Fruit fly (Drosophila melanogaster) whole organism, embryonic: ENCODE results near the gene eIF3i.

Source experiments
- Adf1 ChIP-seq: fragments of 200-800 bp; sonication (Bioruptor generic); IDR thresholded peaks from 2 replicates; pipeline ENCODE4 v1.3.6; 2022; ENCODE audit warnings: missing biosample characterization, missing genetic modification characterization
- Atf6 ChIP-seq: fragments of 200-800 bp; sonication (Bioruptor generic); IDR thresholded peaks from 2 replicates; pipeline ENCODE4 v1.3.6; 2022; ENCODE audit warnings: missing biosample characterization, missing genetic modification characterization
- Awh ChIP-seq: fragments of 200-800 bp; sonication (Bioruptor generic); IDR thresholded peaks from 2 replicates; pipeline ENCODE4, ENCODE4 v1.3.6; 2022; ENCODE audit warnings: missing biosample characterization, missing genetic modification characterization
- CG10543 ChIP-seq: fragments of 200-800 bp; sonication (Bioruptor generic); optimal IDR thresholded peaks from 3 replicates; lab custom pipeline; 2017; ENCODE audit warnings: missing biosample characterization, mild to moderate bottlenecking, missing genetic modification characterization, moderate library complexity
- CG10565 ChIP-seq: fragments of 200-800 bp; sonication (Bioruptor generic); optimal IDR thresholded peaks from 3 replicates; lab custom pipeline; 2016; ENCODE audit warnings: missing biosample characterization, mild to moderate bottlenecking, missing genetic modification characterization
- CG11696 ChIP-seq: fragments of 200-800 bp; sonication (Bioruptor generic); IDR thresholded peaks from 2 replicates; pipeline ENCODE4 v1.3.6; 2022; ENCODE audit warnings: missing biosample characterization, missing genetic modification characterization
- CG12071 ChIP-seq: fragments of 200-800 bp; sonication (Bioruptor generic); optimal IDR thresholded peaks from 3 replicates; lab custom pipeline; 2018; ENCODE audit warnings: missing biosample characterization, mild to moderate bottlenecking, missing genetic modification characterization
- CG12391 ChIP-seq: fragments of 200-800 bp; sonication (Bioruptor generic); optimal IDR thresholded peaks from 3 replicates; lab custom pipeline; 2018; ENCODE audit warnings: missing biosample characterization, mild to moderate bottlenecking, missing genetic modification characterization, moderate library complexity
- CG13123 ChIP-seq: fragments of 200-800 bp; sonication (Bioruptor generic); optimal IDR thresholded peaks from 2 replicates; lab custom pipeline; 2016; ENCODE audit warnings: missing biosample characterization, missing genetic modification characterization
- CG15073 ChIP-seq: fragments of 200-800 bp; sonication (Bioruptor generic); optimal IDR thresholded peaks from 2 replicates; lab custom pipeline; 2016; ENCODE audit warnings: missing biosample characterization, missing genetic modification characterization
- CG1603 ChIP-seq: fragments of 200-800 bp; sonication (Bioruptor generic); optimal IDR thresholded peaks from 2 replicates; lab custom pipeline; 2019; ENCODE audit warnings: missing biosample characterization, mild to moderate bottlenecking, missing genetic modification characterization, moderate library complexity
- CG17186 ChIP-seq: fragments of 200-800 bp; sonication (Bioruptor generic); optimal IDR thresholded peaks from 3 replicates; lab custom pipeline; 2017; ENCODE audit warnings: missing biosample characterization, missing genetic modification reagents, missing genetic modification characterization
- CG17359 ChIP-seq: fragments of 200-800 bp; sonication (Bioruptor generic); optimal IDR thresholded peaks from 3 replicates; lab custom pipeline; 2018; ENCODE audit warnings: missing biosample characterization, mild to moderate bottlenecking, missing genetic modification characterization, moderate library complexity
- CG17568 ChIP-seq: fragments of 200-800 bp; sonication (Bioruptor generic); optimal IDR thresholded peaks from 2 replicates; lab custom pipeline; 2018; ENCODE audit warnings: missing biosample characterization, mild to moderate bottlenecking, missing genetic modification characterization, moderate library complexity
- CG2678 ChIP-seq: fragments of 200-800 bp; sonication (Bioruptor generic); optimal IDR thresholded peaks from 3 replicates; lab custom pipeline; 2019; ENCODE audit warnings: missing biosample characterization, mild to moderate bottlenecking, missing genetic modification characterization, moderate library complexity
- CG33213 ChIP-seq: fragments of 200-800 bp; sonication (Bioruptor generic); optimal IDR thresholded peaks from 3 replicates; lab custom pipeline; 2016; ENCODE audit warnings: missing biosample characterization, missing genetic modification characterization
- CG3847 ChIP-seq: fragments of 200-800 bp; sonication (Bioruptor generic); IDR thresholded peaks from 2 replicates; pipeline ENCODE4 v1.3.6; 2022; ENCODE audit warnings: missing biosample characterization, missing genetic modification characterization
- CG4707 ChIP-seq: fragments of 200-800 bp; sonication (Bioruptor generic); optimal IDR thresholded peaks from 2 replicates; lab custom pipeline; 2018; ENCODE audit warnings: missing biosample characterization, mild to moderate bottlenecking, missing genetic modification characterization, moderate library complexity
- CG5180 ChIP-seq: fragments of 200-800 bp; sonication (Bioruptor generic); optimal IDR thresholded peaks from 3 replicates; lab custom pipeline; 2017; ENCODE audit warnings: missing biosample characterization, missing genetic modification characterization, mild to moderate bottlenecking, moderate library complexity, missing genetic modification reagents
- CG6765 ChIP-seq: fragments of 200-800 bp; sonication (Bioruptor generic); optimal IDR thresholded peaks from 3 replicates; lab custom pipeline; 2017; ENCODE audit warnings: missing biosample characterization, mild to moderate bottlenecking, missing genetic modification characterization
- CG8388 ChIP-seq: fragments of 200-800 bp; sonication (Bioruptor generic); optimal IDR thresholded peaks from 2 replicates; lab custom pipeline; 2019; ENCODE audit warnings: missing biosample characterization, mild to moderate bottlenecking, missing genetic modification characterization, moderate library complexity
- Dad ChIP-seq: fragments of 200-800 bp; sonication (Bioruptor generic); optimal IDR thresholded peaks from 3 replicates; lab custom pipeline; 2016; ENCODE audit warnings: missing biosample characterization, missing genetic modification characterization
- Gsc ChIP-seq: fragments of 200-800 bp; sonication (Bioruptor generic); IDR thresholded peaks from 2 replicates; pipeline ENCODE4 v1.3.6; 2022; ENCODE audit warnings: missing biosample characterization, missing genetic modification characterization
- Hey ChIP-seq: fragments of 200-800 bp; sonication (Bioruptor generic); optimal IDR thresholded peaks from 3 replicates; lab custom pipeline; 2018; ENCODE audit warnings: missing biosample characterization, mild to moderate bottlenecking, missing genetic modification characterization
- Hr3 ChIP-seq: fragments of 200-800 bp; sonication (Bioruptor generic); optimal IDR thresholded peaks from 3 replicates; lab custom pipeline; 2016; ENCODE audit warnings: missing biosample characterization, missing genetic modification characterization
- MTF-1 ChIP-seq: fragments of 200-800 bp; sonication (Bioruptor generic); optimal IDR thresholded peaks from 2 replicates; lab custom pipeline; 2018; ENCODE audit warnings: missing biosample characterization, mild to moderate bottlenecking, missing genetic modification characterization, borderline replicate concordance
- Max ChIP-seq: fragments of 200-800 bp; sonication (Bioruptor generic); optimal IDR thresholded peaks from 2 replicates; lab custom pipeline; 2016; ENCODE audit warnings: missing biosample characterization, mild to moderate bottlenecking, missing genetic modification characterization
- Nf-YA ChIP-seq: fragments of 200-800 bp; sonication (Bioruptor generic); IDR thresholded peaks from 2 replicates; pipeline ENCODE4 v1.3.6; 2022; ENCODE audit warnings: missing biosample characterization, missing genetic modification characterization
- Nf-YB ChIP-seq: fragments of 200-800 bp; sonication (Bioruptor generic); optimal IDR thresholded peaks from 3 replicates; lab custom pipeline; 2019; ENCODE audit warnings: missing biosample characterization, mild to moderate bottlenecking, missing genetic modification characterization, moderate library complexity
- Sry-δ ChIP-seq: fragments of 200-800 bp; sonication (Bioruptor generic); optimal IDR thresholded peaks from 2 replicates; lab custom pipeline; 2016; ENCODE audit warnings: missing biosample characterization, missing genetic modification characterization
- al ChIP-seq: fragments of 200-800 bp; sonication (Bioruptor generic); IDR thresholded peaks from 2 replicates; pipeline ENCODE4 v1.3.6; 2022; ENCODE audit warnings: missing biosample characterization, missing genetic modification characterization
- corto ChIP-seq: fragments of 200-800 bp; sonication (Bioruptor generic); optimal IDR thresholded peaks from 2 replicates; lab custom pipeline; 2016; ENCODE audit warnings: missing biosample characterization, mild to moderate bottlenecking, missing genetic modification characterization, moderate library complexity
- crol ChIP-seq: fragments of 200-800 bp; sonication (Bioruptor generic); IDR thresholded peaks from 2 replicates; pipeline ENCODE4 v1.3.6; 2022; ENCODE audit warnings: missing biosample characterization, missing genetic modification characterization
- ems ChIP-seq: fragments of 200-800 bp; sonication (Bioruptor generic); optimal IDR thresholded peaks from 3 replicates; lab custom pipeline; 2016; ENCODE audit warnings: missing biosample characterization, missing genetic modification characterization
- eve ChIP-seq, 2 experiments: fragments of >200 bp; optimal IDR thresholded peaks; 2 replicates each; lab custom pipeline; 2017; ENCODE audit warnings: missing biosample characterization in 2 of 2, missing genetic modification characterization in 2 of 2
- hbn ChIP-seq: fragments of 200-800 bp; sonication (Bioruptor generic); IDR thresholded peaks from 2 replicates; pipeline ENCODE4 v1.3.6; 2022; ENCODE audit warnings: missing biosample characterization, missing genetic modification characterization; ENCODE audit not compliant: partially characterized antibody
- lilli ChIP-seq: fragments of 200-800 bp; sonication (Bioruptor generic); optimal IDR thresholded peaks from 3 replicates; lab custom pipeline; 2016; ENCODE audit warnings: missing biosample characterization, missing genetic modification characterization
- lola ChIP-seq, 3 experiments: fragments of >200 bp in 2 of 3; fragments of 200-800 bp in 1 of 3; sonication (Bioruptor generic) in 1 of 3; optimal IDR thresholded peaks; 2 replicates each; lab custom pipeline; 2017 to 2019; ENCODE audit warnings: missing biosample characterization in 3 of 3, missing genetic modification characterization in 3 of 3, mild to moderate bottlenecking in 1 of 3, moderate library complexity in 1 of 3
- onecut ChIP-seq: fragments of 200-800 bp; sonication (Bioruptor generic); IDR thresholded peaks from 2 replicates; pipeline ENCODE4 v1.3.6; 2022; ENCODE audit warnings: missing biosample characterization, missing genetic modification characterization
- otp ChIP-seq: fragments of 200-800 bp; sonication (Bioruptor generic); IDR thresholded peaks from 3 replicates; pipeline ENCODE4, ENCODE4 v1.3.6; 2022; ENCODE audit warnings: missing biosample characterization, missing genetic modification characterization
- pan ChIP-seq, 4 experiments: fragments of >200 bp in 3 of 4; fragments of 200-800 bp in 1 of 4; sonication (Bioruptor generic) in 1 of 4; optimal IDR thresholded peaks in 3 of 4; IDR thresholded peaks in 1 of 4; 2 replicates each; pipeline versions ENCODE4 v1.3.6 to Lab custom; 2017 to 2022; ENCODE audit warnings: missing biosample characterization in 2 of 4, missing genetic modification characterization in 2 of 4, mixed read lengths in 1 of 4
- phol ChIP-seq: fragments of 200-800 bp; sonication (Bioruptor generic); optimal IDR thresholded peaks from 3 replicates; lab custom pipeline; 2018; ENCODE audit warnings: missing biosample characterization, mild to moderate bottlenecking, missing genetic modification characterization, moderate library complexity
- pnt ChIP-seq: fragments of 200-800 bp; sonication (Bioruptor generic); optimal IDR thresholded peaks from 3 replicates; lab custom pipeline; 2016; ENCODE audit warnings: missing biosample characterization, missing genetic modification characterization
- scrt ChIP-seq: fragments of 200-800 bp; sonication (Bioruptor generic); optimal IDR thresholded peaks from 2 replicates; lab custom pipeline; 2018; ENCODE audit warnings: missing biosample characterization, mild to moderate bottlenecking, missing genetic modification characterization, moderate library complexity
- tgo ChIP-seq: fragments of 200-800 bp; sonication (Bioruptor generic); IDR thresholded peaks from 3 replicates; pipeline ENCODE4 v1.3.6; 2022; ENCODE audit warnings: missing biosample characterization, missing genetic modification characterization
- ttk ChIP-seq: fragments of 200-800 bp; sonication (Bioruptor generic); IDR thresholded peaks from 2 replicates; pipeline ENCODE4 v2.1.2; 2022; ENCODE audit warnings: missing biosample characterization, missing genetic modification characterization
- wdn ChIP-seq: fragments of 200-800 bp; sonication (Bioruptor generic); IDR thresholded peaks from 2 replicates; pipeline ENCODE4 v1.3.6; 2022; ENCODE audit warnings: missing biosample characterization, missing genetic modification characterization
- zen2 ChIP-seq: fragments of 200-800 bp; sonication (Bioruptor generic); IDR thresholded peaks from 3 replicates; pipeline ENCODE4 v1.3.6; 2022; ENCODE audit warnings: missing biosample characterization, missing genetic modification characterization; ENCODE audit not compliant: partially characterized antibody

The eIF3i gene

DNA sequence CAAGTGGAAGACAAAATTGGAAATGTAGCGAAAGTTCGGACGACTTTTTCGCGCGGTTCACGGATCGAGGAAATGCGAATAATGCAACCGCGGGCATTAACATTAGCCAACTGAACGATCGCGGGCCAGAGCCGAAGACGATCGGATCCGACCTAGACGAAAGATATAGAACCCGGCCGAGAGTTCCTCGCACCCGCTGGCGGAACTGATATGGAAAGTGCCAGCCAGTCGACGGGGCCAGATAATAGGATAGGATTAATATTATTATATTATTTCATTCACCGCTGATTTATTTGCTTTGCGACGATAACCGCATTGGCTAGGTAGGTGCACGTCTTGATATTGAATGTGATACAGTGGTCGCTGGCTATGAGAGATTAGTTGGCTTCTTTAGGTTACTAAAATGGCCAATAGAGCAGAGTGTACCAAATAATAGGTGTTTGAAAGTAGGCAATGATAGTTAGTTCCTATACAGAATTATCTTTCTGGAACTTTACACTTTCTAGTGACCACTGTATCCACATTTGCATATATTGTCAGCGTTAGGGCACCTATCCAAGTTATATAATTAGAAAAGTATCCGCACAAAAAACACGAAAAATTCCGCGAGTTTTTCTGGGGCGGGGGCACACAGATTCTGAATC is 31.9 kb upstream of the eIF3i start (continued):
- TF ChIP-seq eve (GFP tag; optimal IDR thresholded peaks at IDR 0.05; lab: Kevin White, UChicago) (peak in 1 of 2 experiments; percentile 61), CG13123 (GFP tag; lab: Kevin White, UChicago) (peak; percentile 20), CG17568 (peak; percentile 45), al (GFP tag; lab: Robert Waterston, UW) (peak; percentile 25; the same call in 1 of the 2 replicates), CG33213 (GFP tag; lab: Kevin White, UChicago) (peak; percentile 47), Hey (tag; lab: Kevin White, UChicago) (peak; percentile 4), Dad (GFP tag; lab: Kevin White, UChicago) (peak; percentile 44), Nf-YB (GFP tag; lab: Kevin White, UChicago) (peak; percentile 11), CG12071 (peak; percentile 70), Awh (peak; percentile 56; the same call in 1 of the 2 replicates), CG11696 (GFP tag; lab: Robert Waterston, UW) (no peak; the same call in 1 of the 2 replicates), CG1603 (tag; lab: Kevin White, UChicago) (peak; percentile 75), hbn (no peak), onecut (GFP tag; lab: Robert Waterston, UW) (peak; percentile 45), CG12391 (tag; lab: Kevin White, UChicago) (peak; percentile 60), tgo (GFP tag; lab: Robert Waterston, UW) (peak; percentile 73), Nf-YA (no peak), Sry-δ (GFP tag; lab: Kevin White, UChicago) (peak; percentile 10), otp (GFP tag; lab: Robert Waterston, UW) (peak; percentile 61; the same call in 2 of the 3 replicates), pan (optimal IDR thresholded peaks at IDR 0.05; lab: Kevin White, UChicago) (no peak), pan (GFP tag; optimal IDR thresholded peaks at IDR 0.05 in 1 of 2, IDR thresholded peaks at IDR 0.05 in 1 of 2) (peak in 1 of 2 experiments; percentile 73), crol (GFP tag; lab: Robert Waterston, UW) (no peak), pnt (peak; percentile 56), corto (GFP tag; lab: Kevin White, UChicago) (peak; percentile 40), Adf1 (GFP tag; lab: Robert Waterston, UW) (no peak), CG15073 (GFP tag; lab: Kevin White, UChicago) (peak; percentile 30), CG10543 (GFP tag; lab: Kevin White, UChicago) (no peak), CG2678 (tag; lab: Kevin White, UChicago) (peak; percentile 77), Atf6 (GFP tag; lab: Robert Waterston, UW) (peak; percentile 70; the same call in 1 of the 2 replicates), wdn (GFP tag; lab: Robert Waterston, UW) (0 out of 2 replicates have a peak, but pooled peaks have one; percentile 56), lilli (GFP tag; lab: Kevin White, UChicago) (peak; percentile 67), CG3847 (GFP tag; lab: Robert Waterston, UW) (peak; percentile 57; the same call in 1 of the 2 replicates), CG17186 (GFP tag; lab: Kevin White, UChicago) (no peak), Max (GFP tag; lab: Kevin White, UChicago) (peak; percentile 2), CG17359 (tag; lab: Kevin White, UChicago) (peak; percentile 78), CG10565 (GFP tag; lab: Kevin White, UChicago) (no peak), Gsc (GFP tag; lab: Robert Waterston, UW) (0 out of 2 replicates have a peak, but pooled peaks have one; percentile 33), zen2 (no peak), ttk (GFP tag; lab: Robert Waterston, UW) (peak; percentile 72; the same call in 1 of the 2 replicates), lola (GFP tag; optimal IDR thresholded peaks at IDR 0.05; lab: Kevin White, UChicago) (peak in 1 of 3 experiments; percentile 47), MTF-1 (GFP tag; lab: Kevin White, UChicago) (peak; percentile 67), phol (tag; lab: Kevin White, UChicago) (peak; percentile 74), CG4707 (GFP tag; lab: Kevin White, UChicago) (peak; percentile 56), CG5180 (GFP tag; lab: Kevin White, UChicago) (peak; percentile 22), Hr3 (GFP tag; lab: Kevin White, UChicago) (peak; percentile 46), CG6765 (GFP tag; lab: Kevin White, UChicago) (peak; percentile 1), ems (GFP tag; lab: Kevin White, UChicago) (peak; percentile 61), CG8388 (GFP tag; lab: Kevin White, UChicago) (peak; percentile 51), scrt (GFP tag; lab: Kevin White, UChicago) (peak; percentile 52)
